Worm (Caenorhabditis elegans) whole organism, late embryonic: ENCODE data around the gene srx-134.

Source experiments
- fkh-10 ChIP-seq: fragments of 150-350 bp; optimal IDR thresholded peaks from 2 replicates; lab custom pipeline; 2014; ENCODE audit warnings: missing biosample characterization, missing genetic modification reagents, missing genetic modification characterization
- hlh-15 ChIP-seq: sonication (generic microtip); optimal IDR thresholded peaks from 2 replicates; lab custom pipeline; 2016; ENCODE audit warnings: missing genetic modification characterization, missing compliant biosample characterization
- lin-11 ChIP-seq: fragments of 200-800 bp; sonication (Bioruptor generic); optimal IDR thresholded peaks from 2 replicates; lab custom pipeline; 2018; ENCODE audit warnings: mild to moderate bottlenecking, missing genetic modification characterization, missing compliant biosample characterization
- npax-4 ChIP-seq: sonication (generic microtip); optimal IDR thresholded peaks from 2 replicates; lab custom pipeline; 2016; ENCODE audit warnings: missing genetic modification characterization, missing compliant biosample characterization
- pag-3 ChIP-seq: sonication (generic microtip); optimal IDR thresholded peaks from 2 replicates; lab custom pipeline; 2016; ENCODE audit warnings: missing compliant biosample characterization, missing genetic modification characterization, borderline replicate concordance
- pha-4 ChIP-seq: fragments of 150-350 bp; optimal IDR thresholded peaks from 2 replicates; lab custom pipeline; 2018; ENCODE audit warnings: missing biosample characterization, missing genetic modification reagents, missing genetic modification characterization
- pqm-1 ChIP-seq: sonication (generic microtip); optimal IDR thresholded peaks from 2 replicates; lab custom pipeline; 2016; ENCODE audit warnings: missing genetic modification characterization, missing compliant biosample characterization
- sox-2 ChIP-seq: fragments of 200-800 bp; sonication (Bioruptor generic); IDR thresholded peaks from 2 replicates; pipeline ENCODE4 v1.3.6; 2022; ENCODE audit warnings: missing genetic modification reagents, missing genetic modification characterization, missing compliant biosample characterization

DNA sequence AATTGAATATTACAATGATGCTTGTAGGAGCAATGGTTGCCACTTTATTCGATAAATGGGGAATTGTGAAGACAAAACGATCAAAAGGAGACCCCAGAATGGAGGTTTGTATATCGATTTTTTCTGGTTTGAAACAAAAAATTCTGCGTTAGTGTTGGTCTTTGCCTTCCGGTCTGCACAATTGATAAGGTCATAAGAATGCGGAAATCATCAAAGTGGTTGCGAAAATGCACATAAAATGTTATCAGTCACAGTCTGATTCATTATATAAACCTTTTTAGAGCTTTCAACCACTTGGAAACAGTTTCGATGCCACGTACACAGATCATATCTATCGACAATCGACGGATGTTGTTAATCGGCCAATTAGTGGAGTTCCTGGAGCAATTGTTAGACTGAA, 37.3 kb upstream of the srx-134 start:
- TF ChIP-seq fkh-10 (GFP tag; lab: Kevin White, UChicago): no peak
- TF ChIP-seq pqm-1 (tag; lab: Kevin White, UChicago): no peak
- TF ChIP-seq pha-4: no peak
- no peak for TF ChIP-seq sox-2 (GFP tag; lab: Robert Waterston, UW)
- no peak for TF ChIP-seq hlh-15
- TF ChIP-seq lin-11 (tag; lab: Kevin White, UChicago): no peak
- no peak for TF ChIP-seq npax-4
- TF ChIP-seq pag-3 (tag; lab: Kevin White, UChicago): no peak
